Fruit fly (Drosophila melanogaster) Kc167 (cell line): Measurements from ENCODE around the gene Pif1A.

Source experiments
- Myc ChIP-seq: fragments of >200 bp; optimal IDR thresholded peaks from 2 replicates; lab custom pipeline; 2017; ENCODE audit warnings: missing external identifiers
- Sin3A ChIP-seq: fragments of >200 bp; optimal IDR thresholded peaks from 2 replicates; lab custom pipeline; 2018; ENCODE audit warnings: missing external identifiers
- h ChIP-seq: fragments of >200 bp; optimal IDR thresholded peaks from 3 replicates; lab custom pipeline; 2018; ENCODE audit warnings: missing external identifiers
- insv ChIP-seq: fragments of >200 bp; optimal IDR thresholded peaks from 3 replicates; lab custom pipeline; 2018; ENCODE audit warnings: missing external identifiers
- psq ChIP-seq: fragments of >200 bp; optimal IDR thresholded peaks from 2 replicates; lab custom pipeline; 2017; ENCODE audit warnings: missing external identifiers
- ttk ChIP-seq: sonication (Bioruptor generic); optimal IDR thresholded peaks from 2 replicates; lab custom pipeline; 2017; ENCODE audit warnings: missing external identifiers

Pif1A gene

dm6 chr3R:8788722-8789400 lies 12.1 kb downstream of the Pif1A start:
- no peak for TF ChIP-seq h (lab: Kevin White, UChicago)
- no peak for TF ChIP-seq insv (lab: Kevin White, UChicago)
- no peak for TF ChIP-seq ttk (lab: Kevin White, UChicago)
- no peak for TF ChIP-seq psq (lab: Kevin White, UChicago)
- TF ChIP-seq Sin3A, result no peak
- TF ChIP-seq Myc (lab: Kevin White, UChicago), result no peak

dm6 chr3R:8787538-8788282 lies 13.3 kb downstream of the Pif1A start:
- no peak for TF ChIP-seq Sin3A
- no peak for TF ChIP-seq psq (lab: Kevin White, UChicago)
- TF ChIP-seq ttk (lab: Kevin White, UChicago), result no peak
- TF ChIP-seq Myc (lab: Kevin White, UChicago), result no peak
- TF ChIP-seq h (lab: Kevin White, UChicago), result no peak
- no peak for TF ChIP-seq insv (lab: Kevin White, UChicago)

- TF ChIP-seq h (lab: Kevin White, UChicago), result no peak
- no peak for TF ChIP-seq Sin3A
- no peak for TF ChIP-seq Myc (lab: Kevin White, UChicago)
- TF ChIP-seq ttk (lab: Kevin White, UChicago), result no peak
- no peak for TF ChIP-seq insv (lab: Kevin White, UChicago)
- TF ChIP-seq psq (lab: Kevin White, UChicago), result no peak
Measured at dm6 chr3R:8785451-8785850, 15.5 kb downstream of the Pif1A start.

dm6 chr3R:8784788-8785187 lies 16.2 kb downstream of the Pif1A start:
- TF ChIP-seq psq (lab: Kevin White, UChicago) (no peak), ttk (lab: Kevin White, UChicago) (no peak), Sin3A (no peak), h (lab: Kevin White, UChicago) (no peak), insv (lab: Kevin White, UChicago) (no peak), Myc (lab: Kevin White, UChicago) (no peak)

- no peak for TF ChIP-seq psq (lab: Kevin White, UChicago)
- TF ChIP-seq ttk (lab: Kevin White, UChicago), result no peak
- TF ChIP-seq Myc (lab: Kevin White, UChicago), result no peak
- TF ChIP-seq insv (lab: Kevin White, UChicago), result no peak
- TF ChIP-seq Sin3A, result no peak
- no peak for TF ChIP-seq h (lab: Kevin White, UChicago)
Measured at dm6 chr3R:8780689-8781088, 20.3 kb downstream of the Pif1A start, which contains the start of gene CG33189. Gene CG33189, minus strand, starts transcription at chr3R:8780789.

dm6 chr3R:8779823-8780222 lies 21.2 kb downstream of the Pif1A start, which contains the start of gene CG33191:
Gene CG33191, minus strand, starts transcription at chr3R:8779923.
- no peak for TF ChIP-seq insv (lab: Kevin White, UChicago)
- no peak for TF ChIP-seq psq (lab: Kevin White, UChicago)
- no peak for TF ChIP-seq Sin3A
- no peak for TF ChIP-seq Myc (lab: Kevin White, UChicago)
- TF ChIP-seq ttk (lab: Kevin White, UChicago), result no peak
- no peak for TF ChIP-seq h (lab: Kevin White, UChicago)

- TF ChIP-seq insv (lab: Kevin White, UChicago) (no peak), ttk (lab: Kevin White, UChicago) (no peak)
Measured at dm6 chr3R:8773135-8773534, 27.8 kb downstream of the Pif1A start, which contains the start of gene CG34301. Gene CG34301, plus strand, starts transcription at chr3R:8773435.

dm6 chr3R:8772591-8772990 lies 28.4 kb downstream of the Pif1A start, which contains the start of gene CG13318:
Gene CG13318, minus strand, starts transcription at chr3R:8772691.
- TF ChIP-seq ttk (lab: Kevin White, UChicago), result no peak
- TF ChIP-seq h (lab: Kevin White, UChicago), result no peak
- no peak for TF ChIP-seq Sin3A
- TF ChIP-seq insv (lab: Kevin White, UChicago), result no peak
- TF ChIP-seq Myc (lab: Kevin White, UChicago), result no peak
- no peak for TF ChIP-seq psq (lab: Kevin White, UChicago)

- TF ChIP-seq Myc (lab: Kevin White, UChicago), result no peak
- TF ChIP-seq Sin3A, result no peak
- TF ChIP-seq ttk (lab: Kevin White, UChicago), result no peak
- TF ChIP-seq h (lab: Kevin White, UChicago), result no peak
- TF ChIP-seq insv (lab: Kevin White, UChicago), result no peak
- TF ChIP-seq psq (lab: Kevin White, UChicago), result no peak
Measured at dm6 chr3R:8769094-8769493, 31.9 kb downstream of the Pif1A start, which contains the start of gene CG8236. Gene CG8236, plus strand, starts transcription at chr3R:8769394.

dm6 chr3R:8767998-8768397 lies 33.0 kb downstream of the Pif1A start, which contains the start of the genes CG34135 and CG11768:
Gene CG34135, minus strand, starts transcription at chr3R:8768191.
Gene CG11768, minus strand, starts transcription at chr3R:8768200.
- no peak for TF ChIP-seq insv (lab: Kevin White, UChicago)

- no peak for TF ChIP-seq Myc (lab: Kevin White, UChicago)
- no peak for TF ChIP-seq psq (lab: Kevin White, UChicago)
- TF ChIP-seq h (lab: Kevin White, UChicago), result no peak
- no peak for TF ChIP-seq ttk (lab: Kevin White, UChicago)
- TF ChIP-seq Sin3A, result no peak
- TF ChIP-seq insv (lab: Kevin White, UChicago), result no peak
Measured at dm6 chr3R:8748776-8749126, 52.2 kb downstream of the Pif1A start.
